Fruit fly (Drosophila melanogaster) whole organism, pupa: ENCODE measurements around the gene dpr16.
A peak's percentile ranks its signal among the peaks of the same experiment; 100 is the strongest.

Experiments used
- CG10348 ChIP-seq: fragments of 200-800 bp; sonication (Bioruptor generic); IDR thresholded peaks from 2 replicates; pipeline ENCODE4 v1.3.6; 2022; ENCODE audit warnings: missing biosample characterization, missing genetic modification characterization
- CG12605 ChIP-seq: fragments of 200-800 bp; sonication (Bioruptor generic); IDR thresholded peaks from 2 replicates; pipeline ENCODE4 v1.3.6; 2022; ENCODE audit warnings: missing biosample characterization, missing genetic modification characterization
- CG13204 ChIP-seq: fragments of 200-800 bp; sonication (Bioruptor generic); optimal IDR thresholded peaks from 2 replicates; lab custom pipeline; 2018; ENCODE audit warnings: missing biosample characterization, mild to moderate bottlenecking, missing genetic modification characterization, moderate library complexity
- CG14655 ChIP-seq: fragments of 200-800 bp; sonication (Bioruptor generic); optimal IDR thresholded peaks from 3 replicates; lab custom pipeline; 2017; ENCODE audit warnings: mild to moderate bottlenecking, missing biosample characterization, missing genetic modification reagents, missing genetic modification characterization
- CG15710 ChIP-seq: fragments of 200-800 bp; sonication (Bioruptor generic); optimal IDR thresholded peaks from 2 replicates; lab custom pipeline; 2018; ENCODE audit warnings: missing biosample characterization, mild to moderate bottlenecking, missing genetic modification characterization, moderate library complexity
- CG17806 ChIP-seq: fragments of 200-800 bp; sonication (Bioruptor generic); optimal IDR thresholded peaks from 2 replicates; lab custom pipeline; 2018; ENCODE audit warnings: missing biosample characterization, mild to moderate bottlenecking, missing genetic modification characterization, moderate library complexity
- CG32121 ChIP-seq: fragments of 200-800 bp; sonication (Bioruptor generic); IDR thresholded peaks from 2 replicates; pipeline ENCODE4 v1.3.6; 2022; ENCODE audit warnings: missing biosample characterization, missing genetic modification characterization
- CG34367 ChIP-seq: fragments of 200-800 bp; sonication (Bioruptor generic); optimal IDR thresholded peaks from 2 replicates; lab custom pipeline; 2018; ENCODE audit warnings: missing biosample characterization, mild to moderate bottlenecking, missing genetic modification characterization
- CG4496 ChIP-seq: fragments of 200-800 bp; sonication (Bioruptor generic); IDR thresholded peaks from 3 replicates; pipeline ENCODE4 v1.3.6; 2022; ENCODE audit warnings: missing biosample characterization, missing genetic modification characterization
- CG8159 ChIP-seq: fragments of 200-800 bp; sonication (Bioruptor generic); optimal IDR thresholded peaks from 3 replicates; lab custom pipeline; 2018; ENCODE audit warnings: missing biosample characterization, mild to moderate bottlenecking, missing genetic modification characterization, moderate library complexity
- CG8301 ChIP-seq: fragments of 200-800 bp; sonication (Bioruptor generic); optimal IDR thresholded peaks from 2 replicates; lab custom pipeline; 2018; ENCODE audit warnings: missing biosample characterization, mild to moderate bottlenecking, missing genetic modification characterization
- CG9948 ChIP-seq: fragments of 200-800 bp; sonication (Bioruptor generic); optimal IDR thresholded peaks from 2 replicates; lab custom pipeline; 2018; ENCODE audit warnings: missing biosample characterization, mild to moderate bottlenecking, missing genetic modification characterization, moderate library complexity
- D1 ChIP-seq: fragments of 200-800 bp; sonication (Bioruptor generic); optimal IDR thresholded peaks from 2 replicates; lab custom pipeline; 2018; ENCODE audit warnings: missing biosample characterization, mild to moderate bottlenecking, missing genetic modification characterization, moderate library complexity
- EcR ChIP-seq: fragments of 200-800 bp; sonication (Bioruptor generic); optimal IDR thresholded peaks from 3 replicates; lab custom pipeline; 2019; ENCODE audit warnings: missing biosample characterization, missing genetic modification characterization, mild to moderate bottlenecking, moderate library complexity, missing genetic modification reagents
- Ets98B ChIP-seq: fragments of 200-800 bp; sonication (Bioruptor generic); IDR thresholded peaks from 2 replicates; pipeline ENCODE4 v1.3.6; 2022; ENCODE audit warnings: missing biosample characterization, missing genetic modification characterization
- Pif1A ChIP-seq: fragments of 200-800 bp; sonication (Bioruptor generic); optimal IDR thresholded peaks from 3 replicates; lab custom pipeline; 2016; ENCODE audit warnings: missing biosample characterization, missing genetic modification characterization
- Pif1B ChIP-seq: fragments of 200-800 bp; sonication (Bioruptor generic); optimal IDR thresholded peaks from 3 replicates; lab custom pipeline; 2016; ENCODE audit warnings: missing biosample characterization, missing genetic modification characterization
- Snoo ChIP-seq: fragments of 200-800 bp; sonication (Bioruptor generic); optimal IDR thresholded peaks from 3 replicates; lab custom pipeline; 2017; ENCODE audit warnings: missing biosample characterization, mild to moderate bottlenecking, missing genetic modification characterization, inconsistent platforms
- fd96Ca ChIP-seq: fragments of 200-800 bp; sonication (Bioruptor generic); IDR thresholded peaks from 3 replicates; pipeline ENCODE4 v1.3.6; 2022; ENCODE audit warnings: missing biosample characterization, missing genetic modification characterization
- gl ChIP-seq: fragments of 200-800 bp; sonication (Bioruptor generic); optimal IDR thresholded peaks from 2 replicates; lab custom pipeline; 2018; ENCODE audit warnings: missing biosample characterization, mild to moderate bottlenecking, missing genetic modification characterization
- rn ChIP-seq: fragments of 200-800 bp; sonication (Bioruptor generic); IDR thresholded peaks from 2 replicates; pipeline ENCODE4 v1.3.6; 2022; ENCODE audit warnings: missing biosample characterization, missing genetic modification characterization

The dpr16 gene

dm6 chr3R:5112814-5113486 is 37.8 kb upstream of the dpr16 start:
- TF ChIP-seq D1 (tag; lab: Kevin White, UChicago), result peak; percentile 93
- TF ChIP-seq CG17806 (tag; lab: Kevin White, UChicago), result peak; percentile 98
- peak; percentile 99 for TF ChIP-seq CG8301 (tag; lab: Kevin White, UChicago)
- TF ChIP-seq CG10348, result peak; percentile 84
- peak; percentile 99 for TF ChIP-seq CG4496 (GFP tag; lab: Robert Waterston, UW)
- peak; percentile 96 for TF ChIP-seq CG32121
- peak; percentile 98 for TF ChIP-seq Ets98B (GFP tag; lab: Robert Waterston, UW)
- TF ChIP-seq CG13204, result peak; percentile 86
- TF ChIP-seq fd96Ca, result peak; percentile 99
- peak; percentile 96 for TF ChIP-seq CG15710
- peak; percentile 93 for TF ChIP-seq rn (GFP tag; lab: Robert Waterston, UW)
- TF ChIP-seq CG12605 (GFP tag; lab: Robert Waterston, UW), result peak; percentile 97
- peak; percentile 98 for TF ChIP-seq Pif1B
- peak; percentile 97 for TF ChIP-seq CG8159 (tag; lab: Kevin White, UChicago)
- TF ChIP-seq gl (tag; lab: Kevin White, UChicago), result peak; percentile 96
- peak; percentile 82 for TF ChIP-seq Snoo (tag; lab: Kevin White, UChicago)
- peak; percentile 98 for TF ChIP-seq CG34367 (tag; lab: Kevin White, UChicago)
- peak; percentile 99 for TF ChIP-seq CG14655
- peak; percentile 37 for TF ChIP-seq EcR (GFP tag; lab: Kevin White, UChicago)
- TF ChIP-seq CG9948 (tag; lab: Kevin White, UChicago), result peak; percentile 99
- peak; percentile 98 for TF ChIP-seq Pif1A (GFP tag; lab: Kevin White, UChicago)
- TF ChIP-seq, all 21 proteins: peak for 21

dm6 chr3R:5114147-5114546 is 36.6 kb upstream of the dpr16 start:
- TF ChIP-seq CG8301 (tag; lab: Kevin White, UChicago) (no peak), gl (tag; lab: Kevin White, UChicago) (no peak), CG10348 (no peak), CG4496 (GFP tag; lab: Robert Waterston, UW) (0 out of 3 replicates have a peak, but pooled peaks have one; percentile 12), Pif1A (GFP tag; lab: Kevin White, UChicago) (no peak), CG13204 (no peak), EcR (GFP tag; lab: Kevin White, UChicago) (no peak)

- no peak for TF ChIP-seq CG13204
- TF ChIP-seq rn (GFP tag; lab: Robert Waterston, UW), result no peak
- no peak for TF ChIP-seq CG34367 (tag; lab: Kevin White, UChicago)
- TF ChIP-seq EcR (GFP tag; lab: Kevin White, UChicago), result no peak
- TF ChIP-seq Ets98B (GFP tag; lab: Robert Waterston, UW), result no peak
- no peak for TF ChIP-seq CG8301 (tag; lab: Kevin White, UChicago)
- TF ChIP-seq gl (tag; lab: Kevin White, UChicago), result no peak
- TF ChIP-seq CG12605 (GFP tag; lab: Robert Waterston, UW), result no peak
- no peak for TF ChIP-seq CG14655
- no peak for TF ChIP-seq D1 (tag; lab: Kevin White, UChicago)
Observed at dm6 chr3R:5115448-5115847, 35.3 kb upstream of the dpr16 start.

dm6 chr3R:5116425-5116824 is 34.3 kb upstream of the dpr16 start:
- TF ChIP-seq EcR (GFP tag; lab: Kevin White, UChicago) (no peak), CG12605 (GFP tag; lab: Robert Waterston, UW) (no peak)

dm6 chr3R:5118185-5118584 is 32.5 kb upstream of the dpr16 start:
- no peak for TF ChIP-seq gl (tag; lab: Kevin White, UChicago)
- no peak for TF ChIP-seq D1 (tag; lab: Kevin White, UChicago)
- peak; percentile 35 for TF ChIP-seq CG14655
- TF ChIP-seq CG13204, result no peak
- TF ChIP-seq Pif1A (GFP tag; lab: Kevin White, UChicago), result peak; percentile 4
- peak; percentile 40 for TF ChIP-seq CG15710
- peak; percentile 66 for TF ChIP-seq CG17806 (tag; lab: Kevin White, UChicago)
- peak; percentile 60 for TF ChIP-seq CG8159 (tag; lab: Kevin White, UChicago)
- peak; percentile 43 for TF ChIP-seq CG9948 (tag; lab: Kevin White, UChicago)
- TF ChIP-seq CG8301 (tag; lab: Kevin White, UChicago), result peak; percentile 13
- TF ChIP-seq CG34367 (tag; lab: Kevin White, UChicago), result peak; percentile 39
- no peak for TF ChIP-seq rn (GFP tag; lab: Robert Waterston, UW)
- 0 out of 3 replicates have a peak, but pooled peaks have one; percentile 28 for TF ChIP-seq CG4496 (GFP tag; lab: Robert Waterston, UW)
- TF ChIP-seq Pif1B, result peak; percentile 24

- TF ChIP-seq Pif1B, result peak; percentile 77
- peak; percentile 84 for TF ChIP-seq CG34367 (tag; lab: Kevin White, UChicago)
- TF ChIP-seq CG12605 (GFP tag; lab: Robert Waterston, UW), result peak; percentile 49; the same call in 1 of the 2 replicates
- peak; percentile 90 for TF ChIP-seq CG9948 (tag; lab: Kevin White, UChicago)
- peak; percentile 2 for TF ChIP-seq Snoo (tag; lab: Kevin White, UChicago)
- TF ChIP-seq CG15710, result peak; percentile 81
- peak; percentile 62 for TF ChIP-seq Ets98B (GFP tag; lab: Robert Waterston, UW)
- no peak for TF ChIP-seq EcR (GFP tag; lab: Kevin White, UChicago)
- peak; percentile 81 for TF ChIP-seq CG8301 (tag; lab: Kevin White, UChicago)
- peak; percentile 85 for TF ChIP-seq fd96Ca
- peak; percentile 82 for TF ChIP-seq CG4496 (GFP tag; lab: Robert Waterston, UW)
- peak; percentile 87 for TF ChIP-seq CG17806 (tag; lab: Kevin White, UChicago)
- TF ChIP-seq CG8159 (tag; lab: Kevin White, UChicago), result peak; percentile 81
- TF ChIP-seq CG13204, result peak; percentile 43
- peak; percentile 90 for TF ChIP-seq CG14655
- peak; percentile 78 for TF ChIP-seq Pif1A (GFP tag; lab: Kevin White, UChicago)
- peak; percentile 82 for TF ChIP-seq gl (tag; lab: Kevin White, UChicago)
- peak; percentile 34 for TF ChIP-seq D1 (tag; lab: Kevin White, UChicago)
- no peak for TF ChIP-seq CG32121
- no peak for TF ChIP-seq rn (GFP tag; lab: Robert Waterston, UW)
- no peak for TF ChIP-seq CG10348
Observed at dm6 chr3R:5120461-5121214, 30.1 kb upstream of the dpr16 start.
